Fruit fly (Drosophila melanogaster) whole organism: ENCODE results near the gene CG31675.

Experiments used
- CG8478 ChIP-seq: fragments of >200 bp; optimal IDR thresholded peaks from 2 replicates; lab custom pipeline; 2018; ENCODE audit warnings: inconsistent platforms
- Dll ChIP-seq: fragments of >200 bp; optimal IDR thresholded peaks from 2 replicates; lab custom pipeline; 2017
- EcR ChIP-seq, 2 experiments: fragments of >200 bp; optimal IDR thresholded peaks; 2 replicates each; lab custom pipeline; 2017; ENCODE audit warnings: missing biosample characterization in 2 of 2, missing genetic modification characterization in 2 of 2, missing genetic modification reagents in 2 of 2
- pan ChIP-seq: fragments of >200 bp; optimal IDR thresholded peaks from 2 replicates; lab custom pipeline; 2017
- psq ChIP-seq: fragments of >200 bp; optimal IDR thresholded peaks from 2 replicates; lab custom pipeline; 2017
- usp ChIP-seq: fragments of >200 bp; optimal IDR thresholded peaks from 2 replicates; lab custom pipeline; 2017; ENCODE audit warnings: missing biosample characterization, missing genetic modification characterization, mixed read lengths

The CG31675 gene

DNA sequence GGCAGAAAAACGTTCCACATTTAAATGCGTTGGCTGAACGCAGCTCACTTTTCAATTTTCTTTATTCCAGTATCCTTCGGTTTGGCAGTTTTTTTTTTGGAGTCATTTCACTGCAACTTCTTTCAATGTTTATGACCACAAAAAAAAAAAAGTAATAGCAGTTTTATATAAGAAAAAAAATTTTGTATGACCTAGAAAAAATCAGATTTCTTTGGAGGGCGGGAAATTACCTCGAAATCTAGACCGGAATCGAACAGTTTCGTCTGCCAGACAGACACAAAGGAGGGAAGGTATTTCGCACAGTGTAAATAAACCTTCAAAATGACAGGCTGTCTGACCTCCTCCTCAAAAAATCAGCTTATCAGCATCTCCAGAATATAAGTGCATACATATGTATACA lies 12.9 kb downstream of the CG31675 start:
- TF ChIP-seq usp (GFP tag; lab: Kevin White, UChicago) (no peak), pan (lab: Kevin White, UChicago) (no peak)

- TF ChIP-seq Dll (lab: Kevin White, UChicago): no peak
- no peak for TF ChIP-seq usp (GFP tag; lab: Kevin White, UChicago)
- TF ChIP-seq pan (lab: Kevin White, UChicago): no peak
- TF ChIP-seq psq: no peak
- no peak for TF ChIP-seq EcR (GFP tag; optimal IDR thresholded peaks at IDR 0.05; lab: Kevin White, UChicago)
- no peak for TF ChIP-seq CG8478 (lab: Kevin White, UChicago)
Measured at dm6 chr2L:20881353-20882079, 14.0 kb downstream of the CG31675 start.

dm6 chr2L:20883097-20883496 lies 15.5 kb downstream of the CG31675 start:
- no peak for TF ChIP-seq pan (lab: Kevin White, UChicago)
- TF ChIP-seq psq: no peak
- TF ChIP-seq CG8478 (lab: Kevin White, UChicago): no peak
- no peak for TF ChIP-seq usp (GFP tag; lab: Kevin White, UChicago)
- no peak for TF ChIP-seq Dll (lab: Kevin White, UChicago)
- no peak for TF ChIP-seq EcR (GFP tag; optimal IDR thresholded peaks at IDR 0.05; lab: Kevin White, UChicago)

DNA sequence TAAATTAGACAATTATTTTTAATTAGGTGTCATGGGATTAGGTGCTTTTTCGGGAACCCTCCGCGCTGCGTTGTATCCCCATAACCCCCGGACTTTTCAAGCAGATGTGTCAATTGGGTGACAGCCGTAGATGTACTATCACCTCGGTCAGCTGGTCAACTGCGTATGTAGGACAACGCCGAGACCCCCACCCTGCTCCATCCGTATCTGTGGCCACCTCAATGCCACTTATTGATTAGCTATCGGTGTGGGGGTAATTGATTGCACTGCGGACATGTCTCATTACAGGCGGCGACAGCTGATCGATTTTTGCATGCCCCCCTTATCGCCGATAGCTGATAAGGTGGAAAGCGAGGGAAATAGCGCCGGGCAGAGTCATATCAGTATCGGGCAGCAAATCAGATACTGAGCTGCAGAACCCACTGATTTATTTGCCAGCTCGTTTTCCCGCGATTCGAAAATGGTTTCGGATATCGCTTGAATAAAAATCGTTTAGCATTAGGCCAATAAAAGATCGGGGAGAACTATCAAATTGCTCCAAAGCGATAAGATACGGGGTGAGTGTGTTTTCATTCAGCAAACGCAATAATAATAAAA lies 16.2 kb downstream of the CG31675 start:
- TF ChIP-seq EcR (GFP tag; optimal IDR thresholded peaks at IDR 0.05; lab: Kevin White, UChicago) (no peak), Dll (lab: Kevin White, UChicago) (no peak), CG8478 (lab: Kevin White, UChicago) (no peak), pan (lab: Kevin White, UChicago) (no peak), usp (GFP tag; lab: Kevin White, UChicago) (no peak), psq (no peak)

DNA sequence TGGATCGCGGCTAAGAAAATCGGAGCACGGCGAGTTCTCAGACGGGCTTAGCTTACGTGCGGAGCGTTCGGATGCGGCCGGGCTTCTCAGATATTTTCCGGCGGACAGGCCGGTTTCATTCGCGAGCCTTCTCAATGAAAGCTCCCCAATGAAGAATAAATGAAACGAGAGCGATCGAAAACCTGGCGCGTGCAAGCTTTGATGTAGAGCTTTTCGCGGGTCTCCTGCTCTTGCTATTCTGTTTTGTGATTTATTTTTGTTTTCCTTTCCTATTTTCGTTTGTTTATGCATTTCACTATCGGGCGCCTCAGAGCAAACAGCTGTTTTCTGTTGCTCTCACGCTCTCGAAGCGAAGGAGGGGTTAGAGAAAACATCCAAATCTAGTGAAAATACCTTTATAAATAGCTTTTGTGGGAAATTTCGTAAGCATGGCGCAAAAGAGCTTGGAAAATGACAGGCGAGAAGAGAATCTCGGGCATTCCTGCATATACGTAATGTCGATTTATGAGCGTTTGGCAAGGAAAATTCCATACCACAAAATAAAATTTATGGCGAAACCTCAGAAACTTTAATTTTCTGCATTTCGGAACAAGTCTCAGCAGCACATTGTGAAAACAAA lies 18.4 kb downstream of the CG31675 start:
- TF ChIP-seq psq (no peak), EcR (GFP tag; optimal IDR thresholded peaks at IDR 0.05; lab: Kevin White, UChicago) (no peak), usp (GFP tag; lab: Kevin White, UChicago) (no peak), CG8478 (lab: Kevin White, UChicago) (no peak), pan (lab: Kevin White, UChicago) (no peak), Dll (lab: Kevin White, UChicago) (no peak)

DNA sequence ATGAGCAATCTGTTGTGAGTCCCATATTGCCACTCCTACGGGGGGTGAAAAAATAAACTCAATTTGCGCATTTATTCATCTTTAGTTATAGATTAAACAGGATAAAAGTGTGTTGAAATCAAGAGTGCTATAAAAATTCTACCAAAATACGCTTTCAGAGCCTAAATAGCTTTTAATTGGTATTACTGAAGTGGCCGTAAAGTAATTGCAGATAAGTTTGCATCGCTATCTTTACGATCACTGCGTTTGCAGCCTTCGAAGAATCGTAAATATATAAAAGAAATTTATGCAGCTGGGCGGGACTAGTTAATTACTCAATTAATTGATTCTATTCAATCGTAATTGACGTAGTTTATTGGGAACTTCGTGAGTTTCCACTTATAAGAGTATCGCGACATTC lies 19.7 kb downstream of the CG31675 start:
- no peak for TF ChIP-seq CG8478 (lab: Kevin White, UChicago)
- no peak for TF ChIP-seq Dll (lab: Kevin White, UChicago)
- no peak for TF ChIP-seq psq
- no peak for TF ChIP-seq usp (GFP tag; lab: Kevin White, UChicago)
- TF ChIP-seq pan (lab: Kevin White, UChicago): no peak
- no peak for TF ChIP-seq EcR (GFP tag; optimal IDR thresholded peaks at IDR 0.05; lab: Kevin White, UChicago)

DNA sequence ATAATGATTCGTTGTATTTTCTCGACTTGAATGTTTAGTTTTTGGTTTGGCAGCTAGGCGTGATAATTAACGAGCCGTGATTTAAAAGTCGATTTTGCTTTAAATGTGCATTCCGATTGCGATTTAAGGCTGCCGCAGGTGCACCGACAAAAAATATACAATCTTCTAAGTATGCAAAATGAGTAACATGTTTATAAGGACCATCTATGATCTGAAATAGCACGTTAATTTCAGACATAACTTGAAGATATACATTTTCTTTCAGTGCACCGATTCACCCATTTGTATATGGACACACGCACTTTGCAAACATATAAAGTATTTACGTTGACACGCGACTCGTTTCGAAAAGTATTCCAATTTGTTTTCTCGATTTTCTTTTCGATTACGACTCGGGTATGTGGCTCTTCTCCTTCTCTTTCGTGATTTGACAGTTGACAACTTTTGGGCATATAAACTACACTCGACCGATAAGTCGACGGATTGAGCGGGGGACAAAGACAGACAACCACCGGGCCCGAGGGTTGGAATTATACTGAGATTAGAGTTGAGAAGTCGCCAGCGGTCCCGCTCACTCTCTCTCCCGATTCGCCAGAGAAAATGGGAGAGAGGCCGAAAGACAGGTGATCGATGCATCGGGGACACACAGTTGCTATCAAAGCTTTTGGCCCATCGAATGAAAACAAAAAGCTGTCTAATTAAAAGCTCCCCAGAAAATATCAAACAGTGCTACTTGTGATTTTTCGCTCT lies 22.5 kb downstream of the CG31675 start:
- TF ChIP-seq Dll (lab: Kevin White, UChicago) (no peak), usp (GFP tag; lab: Kevin White, UChicago) (no peak), CG8478 (lab: Kevin White, UChicago) (no peak), psq (no peak), pan (lab: Kevin White, UChicago) (no peak), EcR (GFP tag; optimal IDR thresholded peaks at IDR 0.05; lab: Kevin White, UChicago) (no peak)

DNA sequence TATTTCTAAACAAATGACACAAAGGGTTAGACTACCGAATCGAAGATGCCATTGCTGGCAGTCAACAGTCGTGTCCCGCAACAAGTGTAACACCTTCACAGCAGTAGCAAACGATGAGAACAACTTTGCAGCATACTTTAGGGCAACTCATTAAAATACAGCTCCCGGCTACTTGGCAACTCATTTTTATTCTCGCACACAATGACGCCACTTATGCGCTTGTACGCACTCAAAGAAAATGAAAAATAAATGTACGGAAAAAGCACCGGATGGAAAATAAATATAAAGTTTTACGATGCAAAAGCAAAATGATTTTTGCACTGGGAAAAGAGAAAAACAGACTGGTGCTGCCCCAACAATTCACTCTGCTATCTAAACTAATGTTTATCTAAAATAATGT lies 23.6 kb downstream of the CG31675 start:
- TF ChIP-seq psq: no peak
- no peak for TF ChIP-seq usp (GFP tag; lab: Kevin White, UChicago)
- no peak for TF ChIP-seq pan (lab: Kevin White, UChicago)
- no peak for TF ChIP-seq Dll (lab: Kevin White, UChicago)
- TF ChIP-seq EcR (GFP tag; optimal IDR thresholded peaks at IDR 0.05; lab: Kevin White, UChicago): no peak
- no peak for TF ChIP-seq CG8478 (lab: Kevin White, UChicago)

dm6 chr2L:20896681-20897341 lies 29.3 kb downstream of the CG31675 start:
- TF ChIP-seq usp (GFP tag; lab: Kevin White, UChicago) (no peak), CG8478 (lab: Kevin White, UChicago) (no peak), Dll (lab: Kevin White, UChicago) (no peak), pan (lab: Kevin White, UChicago) (no peak), psq (no peak), EcR (GFP tag; optimal IDR thresholded peaks at IDR 0.05; lab: Kevin White, UChicago) (no peak)

dm6 chr2L:20898478-20899075 lies 31.0 kb downstream of the CG31675 start:
- no peak for TF ChIP-seq EcR (GFP tag; optimal IDR thresholded peaks at IDR 0.05; lab: Kevin White, UChicago)
- no peak for TF ChIP-seq pan (lab: Kevin White, UChicago)
- no peak for TF ChIP-seq usp (GFP tag; lab: Kevin White, UChicago)
- TF ChIP-seq psq: no peak
- no peak for TF ChIP-seq Dll (lab: Kevin White, UChicago)
- no peak for TF ChIP-seq CG8478 (lab: Kevin White, UChicago)
